Fruit fly (Drosophila melanogaster): ENCODE results near the gene RhoGAP71E.

RhoGAP71E gene

DNA sequence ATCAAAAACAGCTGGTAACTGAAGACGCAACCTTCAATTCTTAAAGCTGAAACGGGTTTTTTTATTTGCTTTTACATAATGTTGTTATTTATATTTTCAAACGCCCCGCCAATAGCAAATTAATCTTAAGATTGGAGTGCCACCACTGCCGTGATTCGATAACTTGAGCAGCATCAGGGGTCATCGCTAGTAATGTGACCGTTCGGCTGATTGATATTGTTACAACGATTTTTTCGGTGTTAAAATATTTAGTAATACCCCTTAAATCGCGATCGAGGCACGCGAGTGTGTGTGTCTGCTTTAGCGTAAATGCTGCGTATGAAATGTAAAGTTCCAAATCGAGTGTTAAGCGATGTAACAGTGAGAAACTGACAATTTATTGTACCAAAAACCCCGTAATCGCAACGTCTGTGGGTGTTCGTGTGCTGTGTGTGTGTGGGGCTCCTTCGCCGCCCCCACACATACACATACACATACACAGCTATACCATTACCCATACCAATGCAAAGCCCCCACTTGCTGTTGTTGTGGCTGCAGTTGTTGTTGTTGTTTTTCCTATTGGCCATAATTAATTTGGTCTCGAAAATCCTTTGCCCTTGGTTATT is 22.7 kb upstream of the RhoGAP71E start, which contains the start of gene dop (continued):
- TF ChIP-seq CG10431 (GFP tag; optimal IDR thresholded peaks at IDR 0.05) (no peak), nmo (GFP tag; optimal IDR thresholded peaks at IDR 0.05) (peak; percentile 30), CG30020 (tag; optimal IDR thresholded peaks at IDR 0.05) (peak; percentile 40), CG12391 (tag; optimal IDR thresholded peaks at IDR 0.05) (peak; percentile 45), Jarid2 (GFP tag; optimal IDR thresholded peaks at IDR 0.05) (peak; percentile 13), pnt (GFP tag; optimal IDR thresholded peaks at IDR 0.05) (peak; percentile 29), CG8290 (GFP tag; optimal IDR thresholded peaks at IDR 0.05) (peak; percentile 3), CG8290 (tag; optimal IDR thresholded peaks at IDR 0.05) (peak in 1 of 2 experiments; percentile 40), HmgD (GFP tag; optimal IDR thresholded peaks at IDR 0.05) (peak; percentile 55), Hr3 (GFP tag; optimal IDR thresholded peaks at IDR 0.05) (peak; percentile 17), mld (GFP tag; IDR thresholded peaks at IDR 0.05; ENCODE audit: partially characterized antibody) (0 out of 3 replicates have a peak, but pooled peaks have one; percentile 35), MBD-R2 (GFP tag; IDR thresholded peaks at IDR 0.05) (peak; percentile 24; the same call in 1 of the 2 replicates), mam (GFP tag; optimal IDR thresholded peaks at IDR 0.05) (peak; percentile 45), Rfx (GFP tag; IDR thresholded peaks at IDR 0.05) (peak; percentile 46), Myb (GFP tag; optimal IDR thresholded peaks at IDR 0.05) (peak; percentile 49), chinmo (GFP tag; IDR thresholded peaks at IDR 0.05; ENCODE audit: partially characterized antibody) (0 out of 4 replicates have a peak, but pooled peaks have one; percentile 25), CG10274 (GFP tag; optimal IDR thresholded peaks at IDR 0.05) (no peak), CG10654 (GFP tag; optimal IDR thresholded peaks at IDR 0.05) (no peak), CG4820 (GFP tag; optimal IDR thresholded peaks at IDR 0.05) (peak; percentile 20), BEAF-32 (GFP tag; optimal IDR thresholded peaks at IDR 0.05) (peak; percentile 82), Xbp1 (GFP tag; optimal IDR thresholded peaks at IDR 0.05) (peak; percentile 25), al (GFP tag; IDR thresholded peaks at IDR 0.05) (no peak), Atf-2 (GFP tag; optimal IDR thresholded peaks at IDR 0.05) (peak; percentile 3), Trl (optimal IDR thresholded peaks at IDR 0.05) (no peak), Trl (GFP tag; optimal IDR thresholded peaks at IDR 0.05) (peak; percentile 15), p53 (GFP tag; optimal IDR thresholded peaks at IDR 0.05) (peak; percentile 9), Dp (GFP tag; optimal IDR thresholded peaks at IDR 0.05) (peak; percentile 85), YL-1 (GFP tag; optimal IDR thresholded peaks at IDR 0.05) (peak; percentile 24), onecut (GFP tag; IDR thresholded peaks at IDR 0.05) (peak; percentile 67), fd102C (GFP tag; optimal IDR thresholded peaks at IDR 0.05) (no peak), hkb (optimal IDR thresholded peaks at IDR 0.05) (no peak), hkb (GFP tag; IDR thresholded peaks at IDR 0.05) (peak; percentile 22; the same call in 1 of the 2 replicates), trem (tag; optimal IDR thresholded peaks at IDR 0.05) (peak; percentile 59), sna (GFP tag; IDR thresholded peaks at IDR 0.05; ENCODE audit: partially characterized antibody) (peak; percentile 43), CG12659 (GFP tag; optimal IDR thresholded peaks at IDR 0.05) (peak; percentile 34), D19B (GFP tag; optimal IDR thresholded peaks at IDR 0.05) (peak; percentile 78), ranshi (GFP tag; IDR thresholded peaks at IDR 0.05) (no peak), dpn (GFP tag; optimal IDR thresholded peaks at IDR 0.05) (peak; percentile 13 to 30), CG3847 (GFP tag; IDR thresholded peaks at IDR 0.05) (0 out of 2 replicates have a peak, but pooled peaks have one; percentile 30), CG4707 (GFP tag; optimal IDR thresholded peaks at IDR 0.05) (no peak), shn (GFP tag; optimal IDR thresholded peaks at IDR 0.05) (peak; percentile 42), Med (GFP tag) (peak; percentile 89), bbx (GFP tag; IDR thresholded peaks at IDR 0.05; ENCODE audit: partially characterized antibody) (peak; percentile 15; the same call in 1 of the 2 replicates), bcd (GFP tag; optimal IDR thresholded peaks at IDR 0.05) (no peak), Ets65A (GFP tag) (peak; percentile 92), CTCF (GFP tag; optimal IDR thresholded peaks at IDR 0.05) (no peak), CG15479 (GFP tag; optimal IDR thresholded peaks at IDR 0.05) (no peak), CG17186 (GFP tag; optimal IDR thresholded peaks at IDR 0.05) (peak; percentile 20), Lhr (GFP tag; optimal IDR thresholded peaks at IDR 0.05) (peak; percentile 8), CG1792 (GFP tag; optimal IDR thresholded peaks at IDR 0.05) (no peak), CG1647 (GFP tag; optimal IDR thresholded peaks at IDR 0.05) (no peak)

Data from whole organism, embryonic.